Worm (Caenorhabditis elegans) whole organism, L4/young adult: ENCODE results near the gene F55D10.4.
A peak's percentile ranks its signal among the peaks of the same experiment; 100 is the strongest.

Experiments
- W03F9.2 ChIP-seq: fragments of 150-350 bp; optimal IDR thresholded peaks from 2 replicates; lab custom pipeline; 2014; ENCODE audit warnings: missing biosample characterization, missing genetic modification characterization
- dao-5 ChIP-seq: sonication (generic microtip); optimal IDR thresholded peaks from 2 replicates; lab custom pipeline; 2016; ENCODE audit warnings: missing genotype, missing genetic modification characterization, moderate library complexity, missing compliant biosample characterization
- him-1 ChIP-seq: sonication (generic microtip); optimal IDR thresholded peaks from 2 replicates; lab custom pipeline; 2016; ENCODE audit warnings: missing genotype, missing genetic modification reagents, missing genetic modification characterization, missing compliant biosample characterization

Gene F55D10.4

DNA sequence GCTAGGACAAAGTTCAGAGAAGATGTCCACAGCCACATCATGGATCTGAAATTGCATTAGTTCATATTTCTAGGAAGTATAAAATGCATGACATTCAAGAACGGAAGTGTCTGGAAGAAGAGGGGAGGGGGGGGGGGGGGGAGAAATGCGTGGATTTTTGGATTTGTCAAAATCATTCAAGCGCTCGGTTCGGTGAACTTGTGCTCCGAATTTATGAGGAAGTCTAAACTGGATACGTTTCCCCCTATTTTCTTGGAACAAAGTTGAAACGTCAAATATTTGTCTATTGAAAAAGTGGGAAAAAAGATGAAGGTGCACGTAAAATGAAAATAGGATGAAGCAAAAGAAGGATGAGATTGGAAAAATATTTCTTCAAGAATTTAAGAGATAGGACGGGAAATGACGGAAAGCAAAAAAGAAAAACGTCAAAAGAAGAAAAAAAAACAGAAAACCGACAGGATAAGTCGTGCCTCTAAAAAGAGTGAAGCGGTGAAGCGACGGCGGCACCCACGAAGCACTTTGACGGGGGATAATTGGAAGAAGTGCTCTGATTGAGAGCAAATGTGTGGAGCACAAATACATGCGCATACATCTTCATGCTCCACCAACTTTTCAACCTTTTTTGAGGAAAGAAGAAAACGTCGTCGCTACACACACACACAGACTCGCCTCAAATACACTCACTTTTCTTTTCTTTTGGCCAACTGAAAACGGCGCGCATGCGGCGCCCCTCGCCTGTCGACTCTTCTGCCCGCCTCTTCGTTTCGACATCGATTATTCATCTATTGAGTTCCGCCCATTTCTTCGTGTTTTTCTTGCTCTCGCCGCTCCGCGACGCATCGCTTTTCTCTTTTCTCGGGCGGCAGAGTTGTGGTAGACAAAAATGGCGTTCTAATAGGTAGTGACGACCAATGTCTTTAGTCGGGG lies at the start of gene F55D10.4:
TSS of gene F55D10.4 (minus strand) at position 51 of the 927 bp plus-strand sequence.
- TF ChIP-seq him-1 (tag; lab: Kevin White, UChicago) (peak; percentile 49), W03F9.2 (tag; lab: Kevin White, UChicago) (no peak), dao-5 (no peak)

ce11 chrX:4769885-4770284 lies 49.4 kb upstream of the F55D10.4 start, which contains the start of gene npr-1:
Gene npr-1 (minus strand): TSS chrX:4769985.
- TF ChIP-seq him-1 (tag; lab: Kevin White, UChicago) (no peak), W03F9.2 (tag; lab: Kevin White, UChicago) (no peak), dao-5 (no peak)

ce11 chrX:4761540-4761939 lies 41.1 kb upstream of the F55D10.4 start, which contains the start of gene mls-2:
Gene mls-2 (minus strand): TSS chrX:4761640.
- TF ChIP-seq him-1 (tag; lab: Kevin White, UChicago): no peak
- TF ChIP-seq dao-5: no peak
- no peak for TF ChIP-seq W03F9.2 (tag; lab: Kevin White, UChicago)

ce11 chrX:4759718-4760117 lies 39.3 kb upstream of the F55D10.4 start:
- TF ChIP-seq him-1 (tag; lab: Kevin White, UChicago): no peak
- TF ChIP-seq W03F9.2 (tag; lab: Kevin White, UChicago): no peak
- no peak for TF ChIP-seq dao-5

- TF ChIP-seq him-1 (tag; lab: Kevin White, UChicago): no peak
- TF ChIP-seq W03F9.2 (tag; lab: Kevin White, UChicago): no peak
Observed at ce11 chrX:4754725-4755124, 34.3 kb upstream of the F55D10.4 start, which contains the start of gene C39E6.2. Gene C39E6.2 (minus strand): TSS chrX:4755118.

DNA sequence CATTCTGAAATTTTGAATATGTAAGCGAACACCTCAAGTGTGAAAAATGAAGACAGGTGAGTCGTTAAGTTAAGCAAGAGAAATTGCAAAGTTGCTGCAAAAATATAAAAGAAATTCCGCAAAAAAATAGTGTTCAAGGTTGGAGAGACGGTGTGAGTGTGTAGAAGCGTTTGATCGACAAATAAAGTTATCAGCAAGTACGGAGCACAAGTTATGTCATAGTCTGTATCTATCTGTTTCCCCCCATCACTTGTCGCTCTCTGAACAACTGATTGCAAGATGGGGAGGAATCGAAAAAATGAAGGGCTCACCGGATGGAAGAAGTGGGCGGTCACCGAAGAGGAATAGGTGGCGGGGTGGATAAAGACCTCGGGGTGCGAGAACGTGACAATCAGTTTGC lies 28.6 kb upstream of the F55D10.4 start, which contains the start of gene lon-2:
TSS of gene lon-2 (minus strand) at position 4 of the 400 bp plus-strand sequence.
- TF ChIP-seq dao-5: no peak
- no peak for TF ChIP-seq him-1 (tag; lab: Kevin White, UChicago)
- no peak for TF ChIP-seq W03F9.2 (tag; lab: Kevin White, UChicago)

DNA sequence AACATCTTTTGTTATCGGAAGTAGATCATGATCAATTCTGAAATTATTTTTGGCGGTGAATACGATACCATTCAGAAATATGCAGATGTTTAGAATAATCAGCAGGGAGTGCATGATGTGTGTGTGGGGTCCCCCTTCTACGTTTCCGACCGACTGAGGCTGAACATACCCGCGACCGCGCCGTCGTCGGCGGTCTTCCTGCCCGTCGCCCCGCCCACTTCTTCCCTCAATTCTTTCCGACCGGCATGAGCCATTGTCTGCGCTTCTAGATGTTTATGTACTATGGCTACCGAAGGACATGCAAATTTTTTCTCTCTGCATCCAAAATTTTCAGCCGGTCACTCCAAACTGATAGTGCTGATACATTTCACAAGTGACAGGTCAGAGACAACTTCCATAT lies 23.6 kb upstream of the F55D10.4 start:
- TF ChIP-seq dao-5 (no peak), him-1 (tag; lab: Kevin White, UChicago) (no peak), W03F9.2 (tag; lab: Kevin White, UChicago) (no peak)

DNA sequence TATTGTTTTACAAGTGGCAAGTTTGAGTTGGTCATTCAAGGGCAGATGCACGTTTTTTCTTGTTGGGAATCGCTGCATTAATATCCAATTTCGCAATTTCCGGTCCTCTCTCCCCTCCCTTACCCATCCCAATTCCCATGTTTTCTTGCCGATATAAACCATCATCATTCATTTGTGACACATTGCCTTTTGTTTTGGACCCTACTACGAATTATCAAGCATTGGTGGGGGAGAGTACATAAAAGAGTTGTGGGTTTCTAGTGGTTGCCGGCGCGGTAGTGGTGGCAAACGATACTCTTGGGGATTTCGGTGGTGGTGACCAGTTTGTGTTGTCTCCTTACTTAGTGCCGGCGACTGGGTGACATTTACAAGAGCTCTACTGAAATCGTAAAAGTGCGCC lies 21.8 kb upstream of the F55D10.4 start:
- TF ChIP-seq W03F9.2 (tag; lab: Kevin White, UChicago) (no peak), him-1 (tag; lab: Kevin White, UChicago) (no peak), dao-5 (no peak)

ce11 chrX:4740630-4741029 lies 20.2 kb upstream of the F55D10.4 start:
- no peak for TF ChIP-seq W03F9.2 (tag; lab: Kevin White, UChicago)
- TF ChIP-seq him-1 (tag; lab: Kevin White, UChicago): no peak
- TF ChIP-seq dao-5: no peak

ce11 chrX:4732752-4733151 lies 12.3 kb upstream of the F55D10.4 start, which contains the start of gene aman-1:
Gene aman-1 (plus strand): TSS chrX:4733095.
- no peak for TF ChIP-seq dao-5
- TF ChIP-seq him-1 (tag; lab: Kevin White, UChicago): no peak

DNA sequence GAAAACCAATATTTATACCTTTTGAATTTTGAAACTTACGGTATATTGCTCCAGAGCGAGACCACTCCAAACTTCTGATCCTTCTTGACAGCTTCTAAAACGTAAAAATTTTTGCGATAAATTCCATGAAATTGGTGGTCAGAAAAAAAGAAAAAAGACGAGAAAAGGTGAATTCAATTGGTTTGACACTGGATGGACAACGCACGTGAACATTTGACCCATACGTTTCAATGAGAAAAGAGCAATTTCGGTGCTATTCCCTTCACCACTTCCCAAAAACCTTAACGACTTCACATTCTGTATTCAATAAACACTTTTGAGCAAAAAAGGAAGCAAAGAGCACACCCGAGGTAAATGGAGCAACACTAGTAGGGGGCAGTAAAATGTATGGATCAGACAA lies 6.9 kb upstream of the F55D10.4 start, which contains the start of gene acc-3:
TSS of gene acc-3 (minus strand) at position 101 of the 400 bp plus-strand sequence.
- TF ChIP-seq him-1 (tag; lab: Kevin White, UChicago): no peak
- TF ChIP-seq W03F9.2 (tag; lab: Kevin White, UChicago): no peak
- no peak for TF ChIP-seq dao-5

ce11 chrX:4718114-4718513 lies 2.3 kb downstream of the F55D10.4 start:
- no peak for TF ChIP-seq W03F9.2 (tag; lab: Kevin White, UChicago)
- no peak for TF ChIP-seq him-1 (tag; lab: Kevin White, UChicago)
- TF ChIP-seq dao-5: no peak

DNA sequence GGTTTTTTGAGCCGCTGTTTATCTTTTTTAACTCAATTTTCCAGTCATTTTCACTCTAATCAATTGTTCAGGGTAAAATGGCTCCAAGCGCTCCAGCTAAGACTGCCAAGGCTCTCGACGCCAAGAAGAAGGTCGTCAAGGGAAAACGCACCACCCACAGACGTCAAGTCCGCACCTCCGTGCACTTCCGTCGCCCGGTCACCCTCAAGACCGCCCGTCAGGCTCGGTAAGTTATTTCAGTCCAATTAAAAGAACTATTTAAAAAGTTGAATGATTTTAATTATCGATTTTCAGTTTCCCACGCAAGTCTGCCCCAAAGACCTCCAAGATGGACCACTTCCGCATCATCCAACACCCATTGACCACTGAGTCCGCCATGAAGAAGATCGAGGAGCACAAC lies 5.3 kb downstream of the F55D10.4 start, which contains the start of gene rpl-25.1:
TSS of gene rpl-25.1 (plus strand) at position 72 of the 400 bp plus-strand sequence.
- TF ChIP-seq him-1 (tag; lab: Kevin White, UChicago): no peak
- no peak for TF ChIP-seq dao-5
- no peak for TF ChIP-seq W03F9.2 (tag; lab: Kevin White, UChicago)

- peak; percentile 73 for TF ChIP-seq W03F9.2 (tag; lab: Kevin White, UChicago)
- peak; percentile 74 for TF ChIP-seq him-1 (tag; lab: Kevin White, UChicago)
- TF ChIP-seq dao-5: peak; percentile 19
Observed at ce11 chrX:4711698-4712329, 8.6 kb downstream of the F55D10.4 start, which contains the start of the genes dnj-14 and glit-1. Gene dnj-14 (minus strand): TSS chrX:4711748. Gene glit-1 (plus strand): TSS chrX:4712279.
